Worm (Caenorhabditis elegans) whole organism, L1 larva: Measurements from ENCODE around the gene phf-15.

Experiments used
- C34B4.2 ChIP-seq: sonication (generic microtip); optimal IDR thresholded peaks from 2 replicates; lab custom pipeline; 2017; ENCODE audit warnings: mild to moderate bottlenecking, missing genetic modification characterization, missing compliant biosample characterization
- F16B12.6 ChIP-seq: fragments of 150-350 bp; optimal IDR thresholded peaks from 2 replicates; lab custom pipeline; 2014; ENCODE audit warnings: missing biosample characterization, missing genetic modification characterization
- aha-1 ChIP-seq: fragments of 150-350 bp; optimal IDR thresholded peaks from 2 replicates; lab custom pipeline; 2014; ENCODE audit warnings: missing biosample characterization, missing genetic modification characterization
- alr-1 ChIP-seq: fragments of 200-800 bp; sonication (Bioruptor generic); optimal IDR thresholded peaks from 2 replicates; lab custom pipeline; 2018; ENCODE audit warnings: borderline replicate concordance, mild to moderate bottlenecking, missing genetic modification characterization, missing compliant biosample characterization
- blmp-1 ChIP-seq: fragments of 150-350 bp; optimal IDR thresholded peaks from 2 replicates; lab custom pipeline; 2014; ENCODE audit warnings: missing biosample characterization, missing genetic modification characterization
- ceh-63 ChIP-seq: fragments of 200-800 bp; sonication (Bioruptor generic); optimal IDR thresholded peaks from 2 replicates; lab custom pipeline; 2018; ENCODE audit warnings: mild to moderate bottlenecking, missing genetic modification characterization, missing compliant biosample characterization
- dsc-1 ChIP-seq: sonication (generic microtip); optimal IDR thresholded peaks from 2 replicates; lab custom pipeline; 2016; ENCODE audit warnings: mild to moderate bottlenecking, missing genetic modification characterization, missing compliant biosample characterization
- efl-1 ChIP-seq, 4 experiments: fragments of 150-350 bp; optimal IDR thresholded peaks in 3 of 4; peaks in 1 of 4; 1 replicate in 1 of 4; 2 replicates in 3 of 4; lab custom pipeline; 2014; ENCODE audit warnings: missing biosample characterization in 2 of 4, missing genetic modification characterization in 2 of 4, missing genetic modification reagents in 2 of 4
- ets-5 ChIP-seq: fragments of 200-800 bp; sonication (Bioruptor generic); IDR thresholded peaks from 2 replicates; pipeline ENCODE4 v1.3.6; 2022; ENCODE audit warnings: missing genetic modification characterization, missing compliant biosample characterization
- fkh-10 ChIP-seq: sonication (generic microtip); optimal IDR thresholded peaks from 2 replicates; lab custom pipeline; 2017; ENCODE audit warnings: missing biosample characterization, missing genetic modification reagents, missing genetic modification characterization
- fkh-8 ChIP-seq: sonication (generic microtip); optimal IDR thresholded peaks from 2 replicates; lab custom pipeline; 2016; ENCODE audit warnings: mild to moderate bottlenecking, missing genetic modification characterization, missing compliant biosample characterization
- fos-1 ChIP-seq: fragments of 150-350 bp; optimal IDR thresholded peaks from 2 replicates; lab custom pipeline; 2014; ENCODE audit warnings: missing biosample characterization, missing genetic modification characterization
- grh-1 ChIP-seq: fragments of 200-800 bp; sonication (Bioruptor generic); IDR thresholded peaks from 2 replicates; pipeline ENCODE4 v1.3.6; 2022; ENCODE audit warnings: missing genetic modification reagents, missing genetic modification characterization, missing compliant biosample characterization
- irx-1 ChIP-seq: sonication (generic microtip); optimal IDR thresholded peaks from 2 replicates; lab custom pipeline; 2016; ENCODE audit warnings: missing genetic modification characterization, missing compliant biosample characterization
- jun-1 ChIP-seq: fragments of 150-350 bp; optimal IDR thresholded peaks from 2 replicates; lab custom pipeline; 2014; ENCODE audit warnings: missing biosample characterization, missing genetic modification reagents, missing genetic modification characterization
- lin-13 ChIP-seq: fragments of 150-350 bp; optimal IDR thresholded peaks from 2 replicates; lab custom pipeline; 2014; ENCODE audit warnings: missing biosample characterization, missing genetic modification reagents, missing genetic modification characterization
- lin-35 ChIP-seq, 2 experiments: fragments of 150-350 bp; optimal IDR thresholded peaks; 2 replicates each; lab custom pipeline; 2014; ENCODE audit warnings: missing biosample characterization in 2 of 2, missing genetic modification characterization in 2 of 2, missing genetic modification reagents in 2 of 2
- lir-3 ChIP-seq: sonication (generic microtip); optimal IDR thresholded peaks from 2 replicates; lab custom pipeline; 2016; ENCODE audit warnings: mild to moderate bottlenecking, missing genetic modification characterization, moderate library complexity, missing compliant biosample characterization; ENCODE audit not compliant: poor library complexity
- lsy-2 ChIP-seq, 2 experiments: fragments of 150-350 bp; optimal IDR thresholded peaks; 2 replicates each; lab custom pipeline; 2014; ENCODE audit warnings: missing biosample characterization in 2 of 2, missing genetic modification characterization in 2 of 2
- mdl-1 ChIP-seq, 2 experiments: fragments of 150-350 bp; optimal IDR thresholded peaks; 2 replicates each; lab custom pipeline; 2014 to 2017; ENCODE audit warnings: missing biosample characterization in 2 of 2, missing genetic modification characterization in 2 of 2, inconsistent platforms in 1 of 2
- mef-2 ChIP-seq: fragments of 150-350 bp; optimal IDR thresholded peaks from 2 replicates; lab custom pipeline; 2014; ENCODE audit warnings: missing biosample characterization, missing genetic modification characterization
- nhr-237 ChIP-seq: fragments of 150-350 bp; optimal IDR thresholded peaks from 2 replicates; lab custom pipeline; 2014; ENCODE audit warnings: missing biosample characterization, missing genetic modification characterization
- nhr-47 ChIP-seq: sonication (generic microtip); optimal IDR thresholded peaks from 2 replicates; lab custom pipeline; 2016; ENCODE audit warnings: mild to moderate bottlenecking, missing genetic modification characterization, moderate library complexity, missing compliant biosample characterization
- nhr-76 ChIP-seq: sonication (generic microtip); optimal IDR thresholded peaks from 2 replicates; lab custom pipeline; 2017; ENCODE audit warnings: missing biosample characterization, missing genetic modification characterization
- nhr-85 ChIP-seq: sonication (generic microtip); peaks from one replicate; lab custom pipeline; 2016; ENCODE audit warnings: missing genetic modification characterization, inconsistent platforms, missing compliant biosample characterization
- rnt-1 ChIP-seq: sonication (generic microtip); optimal IDR thresholded peaks from 2 replicates; lab custom pipeline; 2016; ENCODE audit warnings: mild to moderate bottlenecking, missing genetic modification characterization, moderate library complexity, missing compliant biosample characterization
- skn-1 ChIP-seq: fragments of 150-350 bp; optimal IDR thresholded peaks from 2 replicates; lab custom pipeline; 2014; ENCODE audit warnings: missing biosample characterization, missing genetic modification characterization
- tlp-1 ChIP-seq: fragments of 150-350 bp; optimal IDR thresholded peaks from 2 replicates; lab custom pipeline; 2014; ENCODE audit warnings: missing biosample characterization, missing genetic modification characterization
- unc-86 ChIP-seq: sonication (generic microtip); optimal IDR thresholded peaks from 2 replicates; lab custom pipeline; 2016; ENCODE audit warnings: missing genetic modification characterization, missing compliant biosample characterization
- unc-98 ChIP-seq: fragments of 200-800 bp; sonication (Bioruptor generic); IDR thresholded peaks from 2 replicates; pipeline ENCODE4 v1.3.6; 2022; ENCODE audit warnings: missing genetic modification characterization, missing compliant biosample characterization
- ztf-4 ChIP-seq: fragments of 150-350 bp; optimal IDR thresholded peaks from 2 replicates; lab custom pipeline; 2014; ENCODE audit warnings: missing biosample characterization, missing genetic modification characterization

Gene phf-15

ce11 chrIII:3310876-3311597, 11.6 kb upstream of the phf-15 start, which contains the start of gene ral-1:
Gene ral-1 (plus strand): TSS chrIII:3311310.
- TF ChIP-seq nhr-85 (tag; lab: Kevin White, UChicago) (peak; percentile 62), dsc-1 (tag; lab: Kevin White, UChicago) (no peak), lir-3 (tag; lab: Kevin White, UChicago) (no peak), lsy-2 (tag; optimal IDR thresholded peaks at IDR 0.05; lab: Kevin White, UChicago) (peak in 1 of 2 experiments; percentile 0), mdl-1 (tag; optimal IDR thresholded peaks at IDR 0.05; lab: Kevin White, UChicago) (no peak), C34B4.2 (tag; lab: Kevin White, UChicago) (no peak), irx-1 (tag; lab: Kevin White, UChicago) (no peak), aha-1 (tag; lab: Kevin White, UChicago) (no peak), F16B12.6 (tag; lab: Kevin White, UChicago) (peak; percentile 12), ets-5 (GFP tag; lab: Robert Waterston, UW) (no peak), ceh-63 (GFP tag; lab: Kevin White, UChicago) (no peak), unc-98 (GFP tag; lab: Robert Waterston, UW) (no peak), unc-86 (tag; lab: Kevin White, UChicago) (no peak), fkh-10 (no peak), fkh-8 (tag; lab: Kevin White, UChicago) (peak; percentile 50), blmp-1 (tag; lab: Kevin White, UChicago) (peak; percentile 4), lin-35 (GFP tag; optimal IDR thresholded peaks at IDR 0.05; lab: Kevin White, UChicago) (no peak), jun-1 (tag; lab: Kevin White, UChicago) (no peak), efl-1 (optimal IDR thresholded peaks at IDR 0.05; lab: Kevin White, UChicago) (no peak), efl-1 (GFP tag; optimal IDR thresholded peaks at IDR 0.05 in 1 of 2; lab: Kevin White, UChicago) (peak in 1 of 2 experiments; percentile 62), rnt-1 (tag; lab: Kevin White, UChicago) (no peak), nhr-237 (tag; lab: Kevin White, UChicago) (no peak), mef-2 (tag; lab: Kevin White, UChicago) (no peak)

ce11 chrIII:3311607-3312006, 11.0 kb upstream of the phf-15 start:
- TF ChIP-seq nhr-47 (tag; lab: Kevin White, UChicago) (no peak), ets-5 (GFP tag; lab: Robert Waterston, UW) (no peak), ceh-63 (GFP tag; lab: Kevin White, UChicago) (no peak), efl-1 (optimal IDR thresholded peaks at IDR 0.05; lab: Kevin White, UChicago) (no peak), efl-1 (GFP tag; optimal IDR thresholded peaks at IDR 0.05 in 1 of 2; lab: Kevin White, UChicago) (peak in 1 of 2 experiments; percentile 15), grh-1 (GFP tag; lab: Robert Waterston, UW) (no peak), nhr-85 (tag; lab: Kevin White, UChicago) (peak; percentile 51), lin-35 (GFP tag; optimal IDR thresholded peaks at IDR 0.05; lab: Kevin White, UChicago) (no peak)

ce11 chrIII:3312111-3312510, 10.5 kb upstream of the phf-15 start:
- TF ChIP-seq lin-13 (no peak), alr-1 (no peak), nhr-76 (no peak), ztf-4 (tag; lab: Kevin White, UChicago) (no peak), tlp-1 (tag; lab: Kevin White, UChicago) (no peak), fos-1 (tag; lab: Kevin White, UChicago) (no peak), lsy-2 (tag; optimal IDR thresholded peaks at IDR 0.05; lab: Kevin White, UChicago) (peak; percentile 70 to 90), jun-1 (tag; lab: Kevin White, UChicago) (no peak), efl-1 (optimal IDR thresholded peaks at IDR 0.05; lab: Kevin White, UChicago) (no peak), efl-1 (GFP tag; optimal IDR thresholded peaks at IDR 0.05 in 1 of 2; lab: Kevin White, UChicago) (peak in 1 of 2 experiments; percentile 30), F16B12.6 (tag; lab: Kevin White, UChicago) (peak; percentile 57)

- TF ChIP-seq skn-1 (tag; lab: Kevin White, UChicago) = no peak
- no peak for TF ChIP-seq efl-1 (optimal IDR thresholded peaks at IDR 0.05; lab: Kevin White, UChicago)
- peak in 1 of 2 experiments; percentile 66 for TF ChIP-seq efl-1 (GFP tag; optimal IDR thresholded peaks at IDR 0.05 in 1 of 2; lab: Kevin White, UChicago)
Measured at ce11 chrIII:3317887-3318286, 4.8 kb upstream of the phf-15 start.
